Fruit fly (Drosophila melanogaster): Measurements from ENCODE around the gene mip130.

- TF ChIP-seq CG8478 (optimal IDR thresholded peaks at IDR 0.05) (no peak), pan (optimal IDR thresholded peaks at IDR 0.05) (no peak), Dll (optimal IDR thresholded peaks at IDR 0.05) (no peak)
Measured at dm6 chrX:1908757-1909156, 718 bp downstream of the mip130 start, which contains the start of the genes Edem1 and Rbcn-3B.

Measured in whole organism.